Worm (Caenorhabditis elegans) whole organism, dauer: ENCODE data around the gene F53C11.4.

Experiments used
- unc-62 ChIP-seq: sonication (generic microtip); optimal IDR thresholded peaks from 2 replicates; lab custom pipeline; 2017; ENCODE audit warnings: missing biosample characterization, missing genetic modification reagents, missing genetic modification characterization

F53C11.4 gene

DNA sequence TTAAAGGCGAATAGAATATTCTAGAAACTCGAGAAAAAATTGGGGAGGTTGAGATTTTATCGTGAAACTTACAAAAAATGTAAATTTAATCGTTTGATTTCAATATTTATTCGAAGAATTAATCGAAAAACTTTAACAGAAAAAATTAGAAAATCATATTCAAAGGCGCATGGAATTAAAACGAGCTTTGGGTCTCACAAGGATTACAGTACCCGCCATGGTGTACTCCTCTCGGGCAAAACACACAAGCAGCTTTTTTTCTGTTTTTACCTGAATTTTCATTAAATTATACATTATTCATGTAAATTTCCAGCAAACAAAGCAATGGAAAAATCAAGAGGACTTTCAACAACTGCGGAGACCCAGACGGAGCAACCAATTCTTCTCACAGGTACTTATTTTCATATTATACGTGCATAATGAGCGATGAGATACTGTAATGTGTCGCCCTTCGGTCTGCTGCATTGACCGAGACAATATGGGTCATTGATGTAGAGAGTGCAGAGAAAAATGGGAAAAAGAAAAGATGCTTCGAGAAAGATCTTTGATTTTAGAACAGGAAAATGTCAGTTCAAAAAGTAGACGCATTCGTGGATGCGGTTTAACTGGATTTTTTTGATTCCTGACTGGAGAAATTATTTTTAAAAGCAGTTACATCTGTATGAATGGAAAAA, at the start of gene F53C11.4, which contains the start of gene F53C11.5:
Gene F53C11.4 (minus strand): TSS at position 128 of the 674 bp plus-strand sequence.
Gene F53C11.5 (plus strand): TSS at position 325 of the 674 bp plus-strand sequence.
- TF ChIP-seq unc-62 (GFP tag; lab: Kevin White, UChicago) = no peak

DNA sequence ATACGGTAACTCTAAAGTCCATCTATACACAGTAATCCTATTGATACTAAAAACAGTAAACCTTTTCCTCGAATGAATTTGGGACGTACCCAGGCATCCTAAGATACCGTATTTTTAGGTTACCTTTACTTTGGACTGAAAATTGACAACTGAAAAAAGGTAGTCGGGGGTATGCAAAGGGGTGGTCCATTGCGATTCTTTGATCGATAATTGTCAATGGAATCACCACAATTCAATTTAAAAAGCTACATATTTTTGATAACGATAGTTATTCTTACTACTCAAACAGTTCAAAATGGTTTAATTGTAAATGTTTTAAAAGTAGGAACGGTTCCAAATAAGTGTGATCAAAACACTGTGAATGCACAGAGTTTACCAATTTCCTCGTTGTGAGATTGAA, 46.8 kb upstream of the F53C11.4 start, which contains the start of gene srx-129:
Gene srx-129 (plus strand): TSS at position 301 of the 400 bp plus-strand sequence.
- no peak for TF ChIP-seq unc-62 (GFP tag; lab: Kevin White, UChicago)

DNA sequence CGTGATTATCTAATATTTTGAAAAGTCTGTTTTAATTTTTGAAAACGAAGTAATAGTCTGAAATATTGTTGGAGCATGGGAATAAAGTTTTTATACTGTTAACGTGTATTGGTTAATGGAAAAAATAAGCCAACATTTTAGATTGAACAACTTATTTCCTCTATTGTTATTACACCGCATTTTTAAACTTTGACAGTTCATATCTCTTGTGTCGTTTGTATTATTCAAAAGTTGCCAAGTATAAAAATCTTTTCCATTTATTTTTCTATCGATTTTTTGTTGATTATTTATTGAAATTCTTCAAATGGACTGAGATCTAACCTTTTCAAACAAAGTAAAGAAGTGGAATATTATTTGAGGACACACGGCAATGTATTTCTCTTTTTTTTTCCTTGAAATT, 43.7 kb upstream of the F53C11.4 start, which contains the start of gene str-165:
Gene str-165 (plus strand): TSS at position 301 of the 400 bp plus-strand sequence.
- TF ChIP-seq unc-62 (GFP tag; lab: Kevin White, UChicago) = no peak

DNA sequence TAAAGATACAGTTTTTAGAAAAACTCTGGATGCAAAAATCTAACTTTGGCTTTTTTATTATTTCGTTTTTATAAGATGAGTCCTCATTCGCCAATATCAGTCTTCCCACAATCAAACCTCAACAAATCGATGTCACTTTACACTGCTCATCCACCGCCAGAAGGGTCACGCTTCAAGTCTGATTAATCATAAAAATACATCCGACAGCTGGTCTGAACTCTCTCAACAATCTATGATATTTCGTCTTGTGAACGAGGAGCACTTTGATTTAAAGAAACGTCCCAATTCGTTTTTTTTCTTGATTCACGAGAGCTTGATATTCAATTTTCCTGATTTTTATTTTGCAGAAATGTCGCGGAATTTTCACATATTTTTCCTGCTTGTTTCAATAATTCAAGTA, 40.8 kb upstream of the F53C11.4 start, which contains the start of gene nrf-5:
Gene nrf-5 (plus strand): TSS at position 348 of the 400 bp plus-strand sequence.
- TF ChIP-seq unc-62 (GFP tag; lab: Kevin White, UChicago) = no peak

DNA sequence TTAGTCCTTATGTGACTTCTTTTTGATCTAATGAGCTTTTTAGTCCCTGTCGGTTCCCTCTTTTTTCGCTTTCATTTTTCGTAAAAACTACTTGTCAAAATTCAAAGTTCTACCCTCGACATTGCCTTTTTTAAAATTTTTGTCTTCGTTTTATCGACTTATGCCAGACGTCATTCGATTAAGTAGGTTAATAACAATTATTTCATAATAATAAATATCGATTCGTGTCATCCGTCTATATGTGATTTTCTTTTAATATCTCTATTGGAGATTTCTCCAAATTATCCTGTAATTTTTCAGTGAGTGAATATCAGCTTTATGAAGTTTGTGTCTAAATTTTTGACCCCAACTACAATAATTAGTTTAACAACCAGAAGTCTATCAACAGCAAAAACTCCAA, 35.6 kb upstream of the F53C11.4 start, which contains the start of gene hpo-31:
Gene hpo-31 (plus strand): TSS at position 301 of the 400 bp plus-strand sequence.
- TF ChIP-seq unc-62 (GFP tag; lab: Kevin White, UChicago) = no peak

DNA sequence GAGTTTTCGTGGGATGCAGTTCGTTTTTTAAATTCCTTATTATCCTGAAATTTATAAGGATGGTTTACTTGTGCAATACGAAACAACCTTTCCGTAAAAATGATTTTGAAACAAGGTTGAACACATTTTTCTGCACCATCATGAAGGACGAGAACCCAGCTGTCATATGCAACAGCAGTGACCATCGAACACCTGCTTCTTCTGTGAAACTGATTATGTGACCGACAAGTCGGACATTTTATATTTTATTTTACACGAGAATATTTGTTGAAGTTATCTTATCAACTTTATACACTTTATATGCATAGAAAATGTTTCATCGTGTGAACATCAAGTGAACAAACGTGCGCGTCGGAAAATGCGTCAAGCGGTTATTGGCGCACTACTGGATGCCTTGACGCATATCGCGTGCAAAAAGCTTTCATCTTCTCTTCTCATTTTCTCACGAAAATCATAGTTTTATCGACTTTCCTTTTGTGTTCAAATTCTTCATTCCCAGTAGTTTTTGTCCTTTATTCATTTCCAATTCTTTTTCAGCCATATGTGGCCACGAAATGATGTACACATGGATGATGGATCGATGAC, 31.8 kb upstream of the F53C11.4 start, which contains the start of gene sel-10:
Gene sel-10 (plus strand): TSS at position 538 of the 585 bp plus-strand sequence.
- TF ChIP-seq unc-62 (GFP tag; lab: Kevin White, UChicago) = no peak

DNA sequence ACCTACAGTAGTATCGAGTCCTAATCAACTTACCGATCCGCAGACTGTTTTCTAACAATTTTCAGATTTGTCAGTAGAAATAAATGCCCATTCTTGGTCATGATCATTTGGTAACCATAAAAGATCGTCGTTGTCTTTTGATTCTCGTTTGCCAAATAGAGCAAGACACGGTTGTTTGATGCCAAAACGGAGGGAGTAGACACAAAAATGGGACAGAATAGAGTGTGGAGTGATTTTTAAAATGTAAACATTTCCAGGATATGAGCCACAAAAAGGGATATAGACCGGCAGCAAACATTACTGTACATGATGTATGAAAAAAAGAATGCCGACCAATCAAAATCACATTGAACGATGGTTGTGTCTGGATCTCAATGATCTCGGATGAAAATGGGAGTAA, 29.7 kb upstream of the F53C11.4 start, which contains the start of gene F55B12.2:
Gene F55B12.2 (minus strand): TSS at position 101 of the 400 bp plus-strand sequence.
- no peak for TF ChIP-seq unc-62 (GFP tag; lab: Kevin White, UChicago)

DNA sequence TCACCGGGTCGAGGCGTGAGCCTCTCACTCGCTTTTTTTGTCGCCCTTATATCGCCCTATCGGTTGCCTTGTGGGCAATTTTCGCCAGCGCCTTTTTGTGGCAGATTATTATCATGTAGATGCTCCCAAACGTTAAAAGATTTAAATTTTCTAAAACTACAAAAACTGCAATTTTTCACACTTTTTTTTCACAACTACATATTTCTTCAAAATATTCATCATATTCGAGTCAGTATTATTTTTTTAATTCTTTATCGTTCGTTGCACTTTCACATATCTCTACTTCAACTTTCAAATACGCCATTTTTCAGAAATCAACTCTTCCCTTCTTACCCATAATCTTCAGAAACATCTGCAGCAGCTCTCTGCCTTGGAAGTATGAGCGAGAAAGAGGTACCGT, 25.8 kb upstream of the F53C11.4 start, which contains the start of gene ceh-24:
Gene ceh-24 (plus strand): TSS at position 301 of the 400 bp plus-strand sequence.
- no peak for TF ChIP-seq unc-62 (GFP tag; lab: Kevin White, UChicago)

DNA sequence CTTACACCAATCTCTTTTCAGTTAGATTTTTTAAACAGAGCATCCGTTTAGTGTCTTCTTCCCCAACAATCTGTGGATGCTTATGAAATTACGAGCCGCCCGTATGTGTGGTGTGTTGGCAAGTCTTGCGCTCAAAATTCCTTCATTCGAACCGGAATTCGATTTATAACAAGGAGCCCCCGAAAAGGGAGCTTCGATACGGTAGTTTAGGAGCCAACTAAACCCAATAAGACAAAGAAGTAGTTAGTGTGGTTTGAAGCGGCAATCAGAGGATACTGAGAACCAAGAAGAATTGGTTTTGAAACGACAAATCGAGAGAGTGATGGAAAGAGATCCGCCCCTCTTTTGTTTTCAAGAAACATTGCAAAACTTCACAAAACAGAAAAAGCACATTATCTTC, 25.2 kb upstream of the F53C11.4 start:
- TF ChIP-seq unc-62 (GFP tag; lab: Kevin White, UChicago) = no peak

DNA sequence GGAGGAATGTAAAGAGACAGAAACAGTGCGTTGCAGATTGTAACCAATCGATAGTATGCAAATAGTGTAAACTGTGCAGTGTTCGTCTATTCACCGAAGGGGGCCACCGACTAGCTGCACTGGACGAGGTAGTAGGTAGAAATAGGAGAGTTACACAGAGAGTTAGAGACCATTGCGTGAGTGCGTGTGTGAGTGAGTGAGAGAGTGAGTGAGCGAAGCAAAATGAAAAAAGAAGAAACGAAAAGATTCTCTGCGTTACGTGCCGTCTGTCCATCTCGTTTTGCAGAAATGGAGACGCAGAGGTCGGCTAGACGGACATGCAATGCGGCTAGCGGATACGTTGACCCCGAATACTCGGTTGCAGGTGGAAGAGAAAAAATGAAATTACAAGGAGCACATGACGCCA, 21.3 kb upstream of the F53C11.4 start:
- TF ChIP-seq unc-62 (GFP tag; lab: Kevin White, UChicago) = no peak

DNA sequence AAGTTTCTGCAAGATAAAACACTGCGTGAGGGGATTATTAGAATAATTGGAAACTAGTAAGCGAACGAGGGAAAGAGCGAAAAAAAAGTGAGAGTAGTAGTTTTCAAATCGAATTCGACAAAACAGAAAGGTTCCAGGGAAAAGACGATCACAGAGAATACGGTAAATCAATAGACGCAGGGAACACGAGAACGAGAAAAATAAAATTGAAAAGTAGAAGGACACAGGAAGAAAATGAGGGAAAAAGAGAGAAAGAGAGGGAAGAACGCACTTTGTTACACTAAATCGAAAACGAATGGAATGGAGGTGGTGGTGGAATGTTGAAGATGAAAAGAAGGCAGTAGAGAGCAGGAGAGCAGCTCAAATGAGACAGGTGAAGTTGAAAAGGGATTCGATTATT, 20.1 kb upstream of the F53C11.4 start, which contains the start of gene swan-1:
Gene swan-1 (minus strand): TSS at position 6 of the 400 bp plus-strand sequence.
- TF ChIP-seq unc-62 (GFP tag; lab: Kevin White, UChicago) = no peak

DNA sequence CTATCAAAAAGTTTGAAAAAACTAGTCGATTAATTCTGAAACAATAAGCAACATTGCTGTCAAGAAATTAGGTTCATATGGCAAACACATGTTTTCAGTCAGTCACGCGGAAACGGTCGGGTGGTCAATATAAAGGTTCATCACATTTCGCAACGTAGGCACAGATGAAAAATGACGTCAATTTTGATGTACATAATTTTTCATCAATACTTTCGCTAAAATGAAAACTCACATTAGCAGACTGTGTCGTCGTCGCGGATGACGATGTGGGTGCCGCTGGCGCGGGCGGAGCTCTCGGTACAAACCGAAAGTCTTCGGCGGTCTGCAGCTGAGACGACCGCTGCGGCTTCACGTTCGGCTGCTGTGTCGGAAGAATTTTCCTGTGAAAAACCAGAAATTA, 16.8 kb upstream of the F53C11.4 start, which contains the start of gene swan-2:
Gene swan-2 (minus strand): TSS at position 380 of the 400 bp plus-strand sequence.
- TF ChIP-seq unc-62 (GFP tag; lab: Kevin White, UChicago) = no peak

DNA sequence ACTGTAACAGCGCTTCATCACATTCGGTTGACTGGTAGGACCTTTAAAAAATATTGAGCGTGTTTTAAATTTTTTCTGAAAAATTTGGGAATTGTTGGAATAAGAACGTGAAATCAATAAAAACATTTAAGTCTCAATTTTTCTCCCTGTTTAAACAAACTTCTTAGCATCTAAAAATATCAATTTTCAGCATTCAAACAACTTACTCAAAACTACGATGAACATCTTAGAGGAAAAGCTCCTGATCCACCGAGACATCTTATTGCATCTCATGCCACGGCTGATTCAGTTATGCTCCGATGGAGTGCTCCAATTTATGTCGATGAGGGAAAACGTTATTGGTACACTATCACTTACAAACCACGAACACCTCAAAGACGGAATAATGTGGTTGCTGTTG, 12.0 kb upstream of the F53C11.4 start:
- no peak for TF ChIP-seq unc-62 (GFP tag; lab: Kevin White, UChicago)

DNA sequence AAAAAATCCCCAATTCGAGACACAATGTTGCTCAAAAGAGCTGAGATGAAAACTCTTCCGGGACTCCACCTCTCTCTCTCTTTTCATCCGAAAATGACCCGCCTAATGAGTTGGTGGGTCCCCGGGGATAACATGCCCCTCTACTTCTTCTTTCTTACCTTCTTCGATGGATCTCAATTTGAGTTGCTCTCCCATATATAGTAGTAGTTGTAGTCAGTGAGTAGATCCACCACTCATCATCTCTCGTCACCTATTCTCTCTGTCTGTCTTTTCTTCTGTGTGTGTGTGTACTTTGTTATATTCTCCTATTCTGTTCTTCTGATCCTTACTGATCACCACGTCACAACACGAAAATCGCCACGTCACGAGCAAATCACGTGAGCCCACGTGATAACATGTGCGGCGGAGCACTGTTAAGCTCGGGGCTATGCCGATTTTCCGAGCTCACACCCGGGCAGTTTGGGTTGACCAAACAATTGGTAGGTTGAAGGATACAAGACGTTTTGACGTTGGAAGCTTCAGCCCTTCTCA, 9.2 kb upstream of the F53C11.4 start, which contains the start of gene twk-32:
Gene twk-32 (plus strand): TSS at position 396 of the 531 bp plus-strand sequence.
- TF ChIP-seq unc-62 (GFP tag; lab: Kevin White, UChicago) = no peak

DNA sequence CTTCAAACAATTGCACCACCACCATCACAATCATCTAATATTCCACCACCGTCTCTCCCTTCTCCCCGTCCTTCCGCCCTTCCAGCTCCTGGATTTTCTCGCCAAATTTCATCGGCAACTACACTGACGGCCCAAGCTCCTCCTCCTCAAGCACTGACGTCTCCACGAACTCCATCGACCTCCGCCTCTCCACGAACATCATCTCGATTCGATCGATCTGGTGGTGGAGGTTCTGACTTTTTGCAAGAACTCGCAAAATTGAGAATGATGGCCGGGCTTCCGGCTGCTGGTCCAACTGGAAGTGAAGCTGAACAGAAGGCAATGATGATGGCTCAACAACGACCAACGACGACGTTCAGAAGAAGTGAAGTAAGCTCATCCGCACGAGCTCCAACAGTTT, 6.9 kb upstream of the F53C11.4 start:
- no peak for TF ChIP-seq unc-62 (GFP tag; lab: Kevin White, UChicago)

DNA sequence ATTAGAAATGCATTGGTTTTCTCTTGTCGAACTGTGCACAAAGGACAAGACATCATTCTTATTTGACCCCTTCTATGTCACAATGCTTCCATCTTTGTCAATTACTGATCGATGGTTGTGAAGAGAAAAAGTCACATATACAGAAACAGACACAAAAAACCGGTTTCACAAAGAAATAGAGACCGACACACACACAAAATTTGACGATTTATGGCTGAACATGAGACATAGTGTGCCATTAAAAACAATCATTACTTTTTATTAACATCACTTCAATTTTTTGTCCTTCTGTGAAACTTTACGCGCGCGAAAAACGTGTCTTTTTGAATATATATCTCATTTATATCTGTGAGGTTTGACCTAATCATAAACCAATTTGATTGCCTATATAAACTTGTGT, 3.4 kb upstream of the F53C11.4 start:
- TF ChIP-seq unc-62 (GFP tag; lab: Kevin White, UChicago) = no peak
